Worm (Caenorhabditis elegans) whole organism, L4 larva: ENCODE measurements around the gene C05C10.8.

ENCODE experiments used
- F10B5.3 ChIP-seq: sonication (generic microtip); optimal IDR thresholded peaks from 2 replicates; lab custom pipeline; 2016; ENCODE audit warnings: mild to moderate bottlenecking, missing genetic modification characterization, missing compliant biosample characterization
- T20F7.1 ChIP-seq: fragments of 200-800 bp; sonication (Bioruptor generic); optimal IDR thresholded peaks from 2 replicates; lab custom pipeline; 2018; ENCODE audit warnings: mild to moderate bottlenecking, missing genetic modification characterization, missing compliant biosample characterization
- T26A8.4 ChIP-seq: fragments of 200-800 bp; sonication (Bioruptor generic); IDR thresholded peaks from 2 replicates; pipeline ENCODE4 v1.3.6; 2022; ENCODE audit warnings: missing genetic modification characterization, missing compliant biosample characterization
- Y75B8A.6 ChIP-seq: fragments of 200-800 bp; sonication (Bioruptor generic); IDR thresholded peaks from 2 replicates; pipeline ENCODE4 v1.3.6; 2022; ENCODE audit warnings: missing genetic modification reagents, missing genetic modification characterization, missing compliant biosample characterization
- ama-1 ChIP-seq: fragments of 150-350 bp; optimal IDR thresholded peaks from 2 replicates; lab custom pipeline; 2014; ENCODE audit warnings: inconsistent platforms, mixed read lengths
- attf-4 ChIP-seq: sonication (generic microtip); optimal IDR thresholded peaks from 3 replicates; lab custom pipeline; 2017; ENCODE audit warnings: missing biosample characterization, missing genetic modification characterization
- ceh-44 ChIP-seq: fragments of 200-800 bp; sonication (Bioruptor generic); IDR thresholded peaks from 2 replicates; pipeline ENCODE4 v1.3.6; 2022; ENCODE audit warnings: missing genetic modification reagents, missing genetic modification characterization, missing compliant biosample characterization
- ceh-82 ChIP-seq: sonication (generic microtip); optimal IDR thresholded peaks from 2 replicates; lab custom pipeline; 2017; ENCODE audit warnings: missing biosample characterization, missing genetic modification characterization
- ces-1 ChIP-seq: fragments of 150-350 bp; sonication (generic microtip); optimal IDR thresholded peaks from 4 replicates; lab custom pipeline; 2014; ENCODE audit warnings: missing biosample characterization, missing genetic modification reagents, missing genetic modification characterization
- daf-16 ChIP-seq, 3 experiments: sonication (generic microtip); optimal IDR thresholded peaks; 2 replicates each; lab custom pipeline; 2016 to 2017; ENCODE audit warnings: missing genetic modification characterization in 3 of 3, missing genetic modification reagents in 3 of 3, mild to moderate bottlenecking in 2 of 3, missing compliant biosample characterization in 2 of 3, missing biosample characterization in 1 of 3, moderate library complexity in 1 of 3
- dmd-6 ChIP-seq: fragments of 200-800 bp; sonication (Bioruptor generic); IDR thresholded peaks from 2 replicates; pipeline ENCODE4 v1.3.6; 2022; ENCODE audit warnings: missing genetic modification reagents, missing genetic modification characterization, missing compliant biosample characterization
- egl-27 ChIP-seq: sonication (generic microtip); optimal IDR thresholded peaks from 3 replicates; lab custom pipeline; 2017; ENCODE audit warnings: missing biosample characterization, missing genetic modification reagents, missing genetic modification characterization
- egl-43 ChIP-seq: fragments of 200-800 bp; sonication (Bioruptor generic); IDR thresholded peaks from 2 replicates; pipeline ENCODE4 v1.3.6; 2022; ENCODE audit warnings: missing genetic modification reagents, missing genetic modification characterization, missing compliant biosample characterization
- hlh-11 ChIP-seq: fragments of 200-800 bp; sonication (Bioruptor generic); optimal IDR thresholded peaks from 2 replicates; lab custom pipeline; 2018; ENCODE audit warnings: mild to moderate bottlenecking, missing genetic modification characterization, missing compliant biosample characterization
- hlh-30 ChIP-seq: sonication (generic microtip); optimal IDR thresholded peaks from 2 replicates; lab custom pipeline; 2017; ENCODE audit warnings: antibody characterized with exemption, mild to moderate bottlenecking, missing genetic modification characterization, missing compliant biosample characterization; ENCODE audit not compliant: insufficient read depth
- lin-13 ChIP-seq: fragments of 150-350 bp; optimal IDR thresholded peaks from 2 replicates; lab custom pipeline; 2014; ENCODE audit warnings: missing biosample characterization, missing genetic modification reagents, missing genetic modification characterization
- lin-38 ChIP-seq: fragments of 200-800 bp; sonication (Bioruptor generic); IDR thresholded peaks from 2 replicates; pipeline ENCODE4 v1.3.6; 2022; ENCODE audit warnings: missing genetic modification reagents, missing genetic modification characterization, missing compliant biosample characterization
- madf-5 ChIP-seq, 2 experiments: fragments of 200-800 bp; sonication (Bioruptor generic); IDR thresholded peaks; 2 replicates each; pipeline ENCODE4 v1.3.6; 2022; ENCODE audit warnings: missing compliant biosample characterization in 2 of 2, missing genetic modification characterization in 2 of 2
- madf-9 ChIP-seq: fragments of 200-800 bp; sonication (Bioruptor generic); conservative IDR thresholded peaks from 2 replicates; pipeline ENCODE4 v1.3.6; 2022; ENCODE audit warnings: missing genetic modification reagents, missing genetic modification characterization, missing compliant biosample characterization
- nhr-102 ChIP-seq: sonication (generic microtip); optimal IDR thresholded peaks from 2 replicates; lab custom pipeline; 2016; ENCODE audit warnings: mild to moderate bottlenecking, missing genetic modification characterization, moderate library complexity, missing compliant biosample characterization
- nhr-111 ChIP-seq: fragments of 200-800 bp; sonication (Bioruptor generic); optimal IDR thresholded peaks from 2 replicates; lab custom pipeline; 2018; ENCODE audit warnings: mild to moderate bottlenecking, missing genetic modification characterization, missing compliant biosample characterization
- nhr-25 ChIP-seq: sonication (generic microtip); optimal IDR thresholded peaks from 2 replicates; lab custom pipeline; 2017; ENCODE audit warnings: missing genetic modification characterization, mild to moderate bottlenecking, missing compliant biosample characterization, antibody characterized with exemption, moderate library complexity, borderline replicate concordance; ENCODE audit not compliant: insufficient read depth
- nhr-41 ChIP-seq: fragments of 200-800 bp; sonication (Bioruptor generic); IDR thresholded peaks from 2 replicates; pipeline ENCODE4 v1.3.6; 2022; ENCODE audit warnings: missing genetic modification reagents, missing genetic modification characterization, missing compliant biosample characterization
- nhr-42 ChIP-seq: fragments of 200-800 bp; sonication (Bioruptor generic); IDR thresholded peaks from 2 replicates; pipeline ENCODE4 v1.3.6; 2022; ENCODE audit warnings: missing genetic modification characterization, missing compliant biosample characterization
- nhr-77 ChIP-seq: fragments of 150-350 bp; optimal IDR thresholded peaks from 2 replicates; lab custom pipeline; 2014; ENCODE audit warnings: missing biosample characterization, missing genetic modification characterization
- pha-4 ChIP-seq, 2 experiments: fragments of 150-350 bp in 1 of 2; fragments of 200-800 bp in 1 of 2; sonication (Bioruptor generic) in 1 of 2; IDR thresholded peaks in 1 of 2; optimal IDR thresholded peaks in 1 of 2; 2 replicates each; pipeline versions ENCODE4 v1.3.6 to Lab custom; 2014 to 2022; ENCODE audit warnings: missing genetic modification characterization in 2 of 2, missing genetic modification reagents in 2 of 2, missing biosample characterization in 1 of 2, missing compliant biosample characterization in 1 of 2
- php-3 ChIP-seq: fragments of 200-800 bp; sonication (Bioruptor generic); IDR thresholded peaks from 2 replicates; pipeline ENCODE4 v1.3.6; 2022; ENCODE audit warnings: missing genetic modification reagents, missing genetic modification characterization, missing compliant biosample characterization
- pqm-1 ChIP-seq: sonication (generic microtip); optimal IDR thresholded peaks from 2 replicates; lab custom pipeline; 2017; ENCODE audit warnings: missing biosample characterization, missing genetic modification characterization
- snpc-1.2 ChIP-seq: fragments of 200-800 bp; sonication (Bioruptor generic); IDR thresholded peaks from 2 replicates; pipeline ENCODE4 v1.3.6; 2022; ENCODE audit warnings: missing genetic modification reagents, missing genetic modification characterization, missing compliant biosample characterization
- unc-130 ChIP-seq: sonication (generic microtip); optimal IDR thresholded peaks from 2 replicates; lab custom pipeline; 2016; ENCODE audit warnings: missing genetic modification reagents, missing genetic modification characterization, missing compliant biosample characterization
- unc-62 ChIP-seq, 3 experiments: fragments of 150-350 bp in 1 of 3; sonication (generic microtip); optimal IDR thresholded peaks in 2 of 3; peaks in 1 of 3; 1 replicate in 1 of 3; 2 replicates in 2 of 3; lab custom pipeline; 2014 to 2017; ENCODE audit warnings: missing biosample characterization in 3 of 3, missing genetic modification characterization in 3 of 3, missing genetic modification reagents in 3 of 3, missing genotype in 1 of 3
- zag-1 ChIP-seq: fragments of 150-350 bp; optimal IDR thresholded peaks from 2 replicates; lab custom pipeline; 2014; ENCODE audit warnings: missing biosample characterization, missing genetic modification characterization
- zfp-3 ChIP-seq: fragments of 200-800 bp; sonication (Bioruptor generic); conservative IDR thresholded peaks from 2 replicates; pipeline ENCODE4 v1.3.6; 2022; ENCODE audit warnings: missing genetic modification reagents, missing genetic modification characterization, missing compliant biosample characterization
- zip-2 ChIP-seq: fragments of 150-350 bp; optimal IDR thresholded peaks from 2 replicates; lab custom pipeline; 2014; ENCODE audit warnings: missing biosample characterization, missing genetic modification characterization

C05C10.8 gene

ce11 chrII:9917904-9918303 is at the start of gene C05C10.8:
C05C10.8 (minus strand) TSS chrII:9918004.
- TF ChIP-seq zag-1 (tag; lab: Kevin White, UChicago) (no peak), attf-4 (no peak), F10B5.3 (no peak), T20F7.1 (no peak), php-3 (no peak), nhr-41 (GFP tag; lab: Robert Waterston, UW) (no peak)

- TF ChIP-seq pha-4 (GFP tag; IDR thresholded peaks at IDR 0.05; lab: Robert Waterston, UW) = 0 out of 2 replicates have a peak, but pooled peaks have one; percentile 10
- no peak for TF ChIP-seq pha-4 (tag; optimal IDR thresholded peaks at IDR 0.05; lab: Kevin White, UChicago)
- 0 out of 2 replicates have a peak, but pooled peaks have one; percentile 9 for TF ChIP-seq zfp-3 (GFP tag; lab: Robert Waterston, UW)
- peak; percentile 33; the same call in 1 of the 2 replicates for TF ChIP-seq lin-38
- TF ChIP-seq egl-43 (GFP tag; lab: Robert Waterston, UW) = no peak
- TF ChIP-seq nhr-25 (tag; lab: Kevin White, UChicago) = peak; percentile 5
- peak; percentile 12 for TF ChIP-seq lin-13 (GFP tag; lab: Kevin White, UChicago)
- TF ChIP-seq unc-130 (GFP tag; lab: Kevin White, UChicago) = no peak
- TF ChIP-seq hlh-30 (tag; lab: Kevin White, UChicago) = no peak
- TF ChIP-seq nhr-42 (GFP tag; lab: Robert Waterston, UW) = no peak
- peak; percentile 32 for TF ChIP-seq ama-1
- TF ChIP-seq, all 104 proteins: peak for 6
Measured at ce11 chrII:9966954-9967353, 49.1 kb upstream of the C05C10.8 start, which contains the start of gene dtmk-1. dtmk-1 (minus strand) TSS chrII:9967099.

ce11 chrII:9965325-9965724 is 47.5 kb upstream of the C05C10.8 start:
- TF ChIP-seq zip-2 (tag; lab: Kevin White, UChicago) (no peak), zag-1 (tag; lab: Kevin White, UChicago) (no peak), F10B5.3 (no peak), madf-5 (GFP tag; IDR thresholded peaks at IDR 0.05; lab: Robert Waterston, UW) (no peak), hlh-11 (tag; lab: Kevin White, UChicago) (no peak), nhr-111 (no peak), ceh-44 (GFP tag; lab: Robert Waterston, UW) (no peak), madf-9 (no peak), snpc-1.2 (GFP tag; lab: Robert Waterston, UW) (no peak), ceh-82 (no peak)
- TF ChIP-seq, all 104 proteins: peak for 0

ce11 chrII:9963808-9964207 is 46.0 kb upstream of the C05C10.8 start:
- TF ChIP-seq T20F7.1 = no peak
- TF ChIP-seq daf-16 (GFP tag; optimal IDR thresholded peaks at IDR 0.05; lab: Kevin White, UChicago) = no peak
- TF ChIP-seq daf-16 (tag; optimal IDR thresholded peaks at IDR 0.05; lab: Kevin White, UChicago) = no peak
- TF ChIP-seq nhr-41 (GFP tag; lab: Robert Waterston, UW) = no peak
- no peak for TF ChIP-seq egl-27 (tag; lab: Kevin White, UChicago)
- TF ChIP-seq attf-4 = no peak
- TF ChIP-seq dmd-6 = peak; percentile 25; the same call in 1 of the 2 replicates
- TF ChIP-seq nhr-102 (tag; lab: Kevin White, UChicago) = no peak
- no peak for TF ChIP-seq ces-1 (GFP tag; lab: Kevin White, UChicago)
- no peak for TF ChIP-seq nhr-77 (tag; lab: Kevin White, UChicago)
- no peak for TF ChIP-seq Y75B8A.6 (GFP tag; lab: Robert Waterston, UW)
- TF ChIP-seq T26A8.4 = no peak
- peak; percentile 41 for TF ChIP-seq pqm-1
- no peak for TF ChIP-seq ama-1
- TF ChIP-seq unc-62 (GFP tag; optimal IDR thresholded peaks at IDR 0.05 in 1 of 2; lab: Kevin White, UChicago) = peak in 1 of 2 experiments; percentile 93
- TF ChIP-seq unc-62 (tag; optimal IDR thresholded peaks at IDR 0.05; lab: Kevin White, UChicago) = no peak
- TF ChIP-seq ceh-44 (GFP tag; lab: Robert Waterston, UW) = no peak
